Worm (Caenorhabditis elegans) whole organism, L4 larva: ENCODE measurements around the gene str-99.

Source experiments
- F37D6.2 ChIP-seq: sonication (generic microtip); optimal IDR thresholded peaks from 2 replicates; lab custom pipeline; 2016; ENCODE audit warnings: mild to moderate bottlenecking, missing genetic modification characterization, missing compliant biosample characterization
- Y105C5A.15 ChIP-seq: fragments of 200-800 bp; sonication (Bioruptor generic); IDR thresholded peaks from 2 replicates; pipeline ENCODE4 v1.3.6; 2022; ENCODE audit warnings: missing genetic modification characterization, missing compliant biosample characterization
- dmd-9 ChIP-seq: fragments of 200-800 bp; sonication (Bioruptor generic); IDR thresholded peaks from 2 replicates; pipeline ENCODE4 v1.3.6; 2022; ENCODE audit warnings: missing genetic modification reagents, missing genetic modification characterization, missing compliant biosample characterization
- mdt-29 ChIP-seq: fragments of 200-800 bp; sonication (Bioruptor generic); IDR thresholded peaks from 2 replicates; pipeline ENCODE4 v1.3.6; 2022; ENCODE audit warnings: missing genetic modification reagents, missing genetic modification characterization, missing compliant biosample characterization
- unc-62 ChIP-seq, 3 experiments: fragments of 150-350 bp in 1 of 3; sonication (generic microtip); optimal IDR thresholded peaks in 2 of 3; peaks in 1 of 3; 1 replicate in 1 of 3; 2 replicates in 2 of 3; lab custom pipeline; 2014 to 2017; ENCODE audit warnings: missing biosample characterization in 3 of 3, missing genetic modification characterization in 3 of 3, missing genetic modification reagents in 3 of 3, missing genotype in 1 of 3

- TF ChIP-seq Y105C5A.15 (GFP tag; lab: Robert Waterston, UW) (no peak), unc-62 (GFP tag; optimal IDR thresholded peaks at IDR 0.05 in 1 of 2; lab: Kevin White, UChicago) (peak in 1 of 2 experiments; percentile 62), unc-62 (tag; optimal IDR thresholded peaks at IDR 0.05; lab: Kevin White, UChicago) (no peak), mdt-29 (GFP tag; lab: Robert Waterston, UW) (no peak), F37D6.2 (tag; lab: Kevin White, UChicago) (no peak), dmd-9 (no peak)
These were observed 3.2 kb downstream of the str-99 start, which contains the start of gene str-97 for ce11 chrV:16155111-16155510.
